Worm (Caenorhabditis elegans): Measurements from ENCODE around the gene T27E7.1.

ce11 chrIV:14562649-14563268 is 43.2 kb downstream of the T27E7.1 start:
- TF ChIP-seq flt-1 (GFP tag; IDR thresholded peaks at IDR 0.05), result no peak
- no peak for TF ChIP-seq med-1 (GFP tag; optimal IDR thresholded peaks at IDR 0.05; ENCODE audit: insufficient read depth)

Data from whole organism, midembryonic.